Fruit fly (Drosophila melanogaster): ENCODE results near the gene Naa40.

Naa40 gene

DNA sequence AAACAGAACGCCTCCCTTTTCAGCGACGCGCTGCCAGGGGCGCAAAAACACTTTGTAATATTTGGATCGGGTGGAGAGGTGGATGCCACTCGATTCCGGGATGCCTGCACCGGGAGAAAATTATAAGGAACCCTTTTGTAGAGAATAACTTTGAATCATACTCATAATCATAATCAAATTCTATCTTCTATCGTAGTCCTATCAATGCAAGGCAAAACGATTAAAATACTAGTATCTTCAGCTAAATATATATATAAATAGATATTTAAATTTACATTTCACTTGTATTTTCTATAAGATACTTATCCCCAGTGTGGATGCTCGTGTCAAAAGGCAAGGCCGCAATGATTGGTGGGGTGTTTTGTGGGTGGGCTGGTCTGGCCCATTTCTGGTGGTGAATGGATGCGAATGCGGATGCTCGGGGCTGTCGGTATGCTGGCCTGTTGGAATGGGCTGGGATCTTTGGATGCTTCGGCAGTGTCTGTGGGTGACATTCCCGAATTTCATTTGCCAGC is 18.9 kb downstream of the Naa40 start:
- no peak for TF ChIP-seq CG10565 (GFP tag; optimal IDR thresholded peaks at IDR 0.05)
- peak; percentile 23 for TF ChIP-seq CG10979 (tag; optimal IDR thresholded peaks at IDR 0.05)
- no peak for TF ChIP-seq sr (GFP tag; IDR thresholded peaks at IDR 0.05)
- peak; percentile 65 for TF ChIP-seq dmrt99B (tag; optimal IDR thresholded peaks at IDR 0.05)
- TF ChIP-seq Hr51 (GFP tag; optimal IDR thresholded peaks at IDR 0.05), result peak in 1 of 2 experiments; percentile 60
- no peak for TF ChIP-seq Ravus (GFP tag; IDR thresholded peaks at IDR 0.05)
- TF ChIP-seq crp (GFP tag; optimal IDR thresholded peaks at IDR 0.05), result no peak
- peak; percentile 20 for TF ChIP-seq CG2712 (tag; optimal IDR thresholded peaks at IDR 0.05)
- no peak for TF ChIP-seq CG10209 (GFP tag; optimal IDR thresholded peaks at IDR 0.05)
- no peak for TF ChIP-seq sd (tag; optimal IDR thresholded peaks at IDR 0.05)
- TF ChIP-seq CG7556 (GFP tag; optimal IDR thresholded peaks at IDR 0.05), result peak; percentile 31
- no peak for TF ChIP-seq Sin3A (optimal IDR thresholded peaks at IDR 0.05)
- peak; percentile 18 for TF ChIP-seq CG12391 (tag; optimal IDR thresholded peaks at IDR 0.05)
- peak; percentile 79 for TF ChIP-seq Nf-YB (GFP tag; optimal IDR thresholded peaks at IDR 0.05)
- peak; percentile 46 for TF ChIP-seq CG31441 (GFP tag; IDR thresholded peaks at IDR 0.05)
- peak; percentile 32 for TF ChIP-seq D19A (tag; optimal IDR thresholded peaks at IDR 0.05)
- TF ChIP-seq CG18599 (GFP tag; optimal IDR thresholded peaks at IDR 0.05), result peak; percentile 31
- peak; percentile 44 for TF ChIP-seq Sox102F (GFP tag; optimal IDR thresholded peaks at IDR 0.05)
- TF ChIP-seq az2 (GFP tag; optimal IDR thresholded peaks at IDR 0.05), result peak; percentile 15
- peak; percentile 30 for TF ChIP-seq Ets65A (GFP tag)
- TF ChIP-seq bsh (GFP tag; optimal IDR thresholded peaks at IDR 0.05), result peak in 1 of 2 experiments; percentile 51
- peak; percentile 36 for TF ChIP-seq CG11504 (tag; optimal IDR thresholded peaks at IDR 0.05)
- no peak for TF ChIP-seq MESR4 (GFP tag; optimal IDR thresholded peaks at IDR 0.05)
- TF ChIP-seq Dek (tag; optimal IDR thresholded peaks at IDR 0.05), result no peak
- TF ChIP-seq CG9609 (GFP tag; optimal IDR thresholded peaks at IDR 0.05), result no peak
- no peak for TF ChIP-seq croc (GFP tag; conservative IDR thresholded peaks at IDR 0.05)
- TF ChIP-seq tap (tag; optimal IDR thresholded peaks at IDR 0.05), result no peak
- TF ChIP-seq Blimp-1 (GFP tag; optimal IDR thresholded peaks at IDR 0.05), result peak; percentile 31
- no peak for TF ChIP-seq Dip3 (GFP tag; optimal IDR thresholded peaks at IDR 0.05)
- peak; percentile 6 for TF ChIP-seq nmo (GFP tag; optimal IDR thresholded peaks at IDR 0.05)
- TF ChIP-seq run (tag; optimal IDR thresholded peaks at IDR 0.05), result no peak
- peak; percentile 12 for TF ChIP-seq phol (tag; optimal IDR thresholded peaks at IDR 0.05)
- no peak for TF ChIP-seq CG9817 (tag; optimal IDR thresholded peaks at IDR 0.05)
- TF ChIP-seq CG31388 (GFP tag; optimal IDR thresholded peaks at IDR 0.05), result no peak
- peak; percentile 60 for TF ChIP-seq row (GFP tag; IDR thresholded peaks at IDR 0.05)
- TF ChIP-seq CG17328 (GFP tag; IDR thresholded peaks at IDR 0.05), result 0 out of 2 replicates have a peak, but pooled peaks have one; percentile 7
- TF ChIP-seq CG14860 (GFP tag; IDR thresholded peaks at IDR 0.05; ENCODE audit: partially characterized antibody), result no peak
- TF ChIP-seq crol (GFP tag; IDR thresholded peaks at IDR 0.05), result no peak
- no peak for TF ChIP-seq CG4820 (GFP tag; optimal IDR thresholded peaks at IDR 0.05)
- TF ChIP-seq grau (tag; optimal IDR thresholded peaks at IDR 0.05), result peak; percentile 14
- peak; percentile 22 for TF ChIP-seq Oli (tag; optimal IDR thresholded peaks at IDR 0.05)
- TF ChIP-seq Deaf1 (tag; optimal IDR thresholded peaks at IDR 0.05), result peak; percentile 22
- no peak for TF ChIP-seq Asciz (GFP tag; optimal IDR thresholded peaks at IDR 0.05)
- no peak for TF ChIP-seq Bteb2 (GFP tag; optimal IDR thresholded peaks at IDR 0.05)
- peak; percentile 16 for TF ChIP-seq ATbp (GFP tag; optimal IDR thresholded peaks at IDR 0.05)
- TF ChIP-seq gem (tag; optimal IDR thresholded peaks at IDR 0.05), result peak; percentile 52
- TF ChIP-seq tup (GFP tag; optimal IDR thresholded peaks at IDR 0.05), result no peak
- TF ChIP-seq CoRest (tag; optimal IDR thresholded peaks at IDR 0.05), result peak; percentile 0
- TF ChIP-seq unpg (GFP tag; optimal IDR thresholded peaks at IDR 0.05), result peak; percentile 17
